Worm (Caenorhabditis elegans) whole organism, young adult: ENCODE measurements around the gene W02D7.12.
"Not testable (repeated sequence)": the region's sequence is repeated elsewhere in the genome, so short reads cannot be mapped to it uniquely, and the experiment has no call there.

Experiments
- cebp-2 ChIP-seq: fragments of 200-800 bp; sonication (Bioruptor generic); IDR thresholded peaks from 2 replicates; pipeline ENCODE4 v1.3.6; 2022; ENCODE audit warnings: missing genetic modification characterization, missing compliant biosample characterization
- madf-10 ChIP-seq: sonication (generic microtip); optimal IDR thresholded peaks from 2 replicates; lab custom pipeline; 2016; ENCODE audit warnings: mild to moderate bottlenecking, missing genetic modification characterization, missing compliant biosample characterization
- rcor-1 ChIP-seq: fragments of 200-800 bp; sonication (Bioruptor generic); IDR thresholded peaks from 2 replicates; pipeline ENCODE4 v1.3.6; 2022; ENCODE audit warnings: missing genetic modification reagents, missing genetic modification characterization, missing compliant biosample characterization
- tlf-1 ChIP-seq: fragments of 200-800 bp; sonication (Bioruptor generic); optimal IDR thresholded peaks from 2 replicates; lab custom pipeline; 2018; ENCODE audit warnings: mild to moderate bottlenecking, missing genetic modification characterization, missing compliant biosample characterization

ce11 chrV:8329390-8329789 is 18.1 kb downstream of the W02D7.12 start:
- TF ChIP-seq cebp-2 = peak; percentile 77; the same call in 1 of the 2 replicates
- not testable (repeated sequence) for TF ChIP-seq madf-10 (tag; lab: Kevin White, UChicago); tlf-1; rcor-1 (GFP tag; lab: Robert Waterston, UW)
